Fruit fly (Drosophila melanogaster) whole organism, prepupa: ENCODE measurements around the gene Bx.

ENCODE experiments used
- CG10631 ChIP-seq: fragments of 200-800 bp; sonication (Bioruptor generic); optimal IDR thresholded peaks from 2 replicates; lab custom pipeline; 2016; ENCODE audit warnings: missing biosample characterization, missing genetic modification characterization
- CG10669 ChIP-seq: fragments of 200-800 bp; sonication (Bioruptor generic); optimal IDR thresholded peaks from 3 replicates; lab custom pipeline; 2018; ENCODE audit warnings: missing biosample characterization, mild to moderate bottlenecking, missing genetic modification characterization, moderate library complexity
- CG11902 ChIP-seq: fragments of 200-800 bp; sonication (Bioruptor generic); optimal IDR thresholded peaks from 3 replicates; lab custom pipeline; 2016; ENCODE audit warnings: missing biosample characterization, missing genetic modification characterization
- CG15336 ChIP-seq: fragments of 200-800 bp; sonication (Bioruptor generic); IDR thresholded peaks from 2 replicates; pipeline ENCODE4 v1.3.6; 2022; ENCODE audit warnings: missing biosample characterization, missing genetic modification characterization
- CG1621 ChIP-seq: fragments of 200-800 bp; sonication (Bioruptor generic); optimal IDR thresholded peaks from 3 replicates; lab custom pipeline; 2018; ENCODE audit warnings: missing biosample characterization, mild to moderate bottlenecking, missing genetic modification characterization
- CG16779 ChIP-seq: fragments of 200-800 bp; sonication (Bioruptor generic); optimal IDR thresholded peaks from 3 replicates; lab custom pipeline; 2017; ENCODE audit warnings: missing biosample characterization, mild to moderate bottlenecking, missing genetic modification characterization
- CG3032 ChIP-seq: fragments of 200-800 bp; optimal IDR thresholded peaks from 2 replicates; lab custom pipeline; 2019; ENCODE audit warnings: missing biosample characterization, mild to moderate bottlenecking, missing genetic modification characterization, moderate library complexity
- CG31627 ChIP-seq: fragments of 200-800 bp; sonication (Bioruptor generic); optimal IDR thresholded peaks from 3 replicates; lab custom pipeline; 2016; ENCODE audit warnings: missing biosample characterization, missing genetic modification characterization
- CG3919 ChIP-seq: fragments of 200-800 bp; sonication (Bioruptor generic); optimal IDR thresholded peaks from 3 replicates; lab custom pipeline; 2016; ENCODE audit warnings: missing biosample characterization, missing genetic modification characterization
- CG4318 ChIP-seq: fragments of 200-800 bp; sonication (Bioruptor generic); optimal IDR thresholded peaks from 3 replicates; lab custom pipeline; 2017; ENCODE audit warnings: missing biosample characterization, mild to moderate bottlenecking, missing genetic modification characterization
- CG6276 ChIP-seq: fragments of 200-800 bp; sonication (Bioruptor generic); optimal IDR thresholded peaks from 2 replicates; lab custom pipeline; 2017; ENCODE audit warnings: missing biosample characterization, mild to moderate bottlenecking, missing genetic modification characterization
- CG6808 ChIP-seq: fragments of 200-800 bp; sonication (Bioruptor generic); optimal IDR thresholded peaks from 3 replicates; lab custom pipeline; 2017; ENCODE audit warnings: missing biosample characterization, missing genetic modification characterization, mild to moderate bottlenecking, moderate library complexity, missing genetic modification reagents
- CG6854 ChIP-seq: fragments of 200-800 bp; sonication (Bioruptor generic); optimal IDR thresholded peaks from 2 replicates; lab custom pipeline; 2017; ENCODE audit warnings: missing biosample characterization, mild to moderate bottlenecking, missing genetic modification characterization
- CG7368 ChIP-seq: fragments of 200-800 bp; sonication (Bioruptor generic); optimal IDR thresholded peaks from 3 replicates; lab custom pipeline; 2016; ENCODE audit warnings: missing biosample characterization, missing genetic modification characterization
- CG8319 ChIP-seq: fragments of 200-800 bp; sonication (Bioruptor generic); optimal IDR thresholded peaks from 3 replicates; lab custom pipeline; 2016; ENCODE audit warnings: missing biosample characterization, missing genetic modification characterization
- CG8632 ChIP-seq: fragments of 200-800 bp; sonication (Bioruptor generic); optimal IDR thresholded peaks from 3 replicates; lab custom pipeline; 2016; ENCODE audit warnings: missing biosample characterization, missing genetic modification characterization
- CG9139 ChIP-seq: fragments of 200-800 bp; sonication (Bioruptor generic); optimal IDR thresholded peaks from 3 replicates; lab custom pipeline; 2017; ENCODE audit warnings: missing biosample characterization, mild to moderate bottlenecking, missing genetic modification characterization
- Eip75B ChIP-seq: fragments of 200-800 bp; sonication (Bioruptor generic); optimal IDR thresholded peaks from 3 replicates; lab custom pipeline; 2016; ENCODE audit warnings: missing biosample characterization, missing genetic modification characterization
- Eip93F ChIP-seq: fragments of 200-800 bp; sonication (Bioruptor generic); optimal IDR thresholded peaks from 2 replicates; lab custom pipeline; 2016; ENCODE audit warnings: missing biosample characterization, mild to moderate bottlenecking, missing genetic modification characterization
- Ets21C ChIP-seq: fragments of 200-800 bp; sonication (Bioruptor generic); optimal IDR thresholded peaks from 3 replicates; lab custom pipeline; 2016; ENCODE audit warnings: missing biosample characterization, missing genetic modification characterization
- Ets96B ChIP-seq: fragments of 200-800 bp; optimal IDR thresholded peaks from 2 replicates; lab custom pipeline; 2019; ENCODE audit warnings: missing biosample characterization, mild to moderate bottlenecking, missing genetic modification characterization, moderate library complexity
- Gug ChIP-seq: fragments of 200-800 bp; sonication (Bioruptor generic); IDR thresholded peaks from 2 replicates; pipeline ENCODE4 v1.3.6; 2022; ENCODE audit warnings: missing biosample characterization, missing genetic modification characterization
- Hr39 ChIP-seq: fragments of 200-800 bp; sonication (Bioruptor generic); optimal IDR thresholded peaks from 2 replicates; lab custom pipeline; 2016; ENCODE audit warnings: missing biosample characterization, missing genetic modification characterization
- Met ChIP-seq: fragments of 200-800 bp; sonication (Bioruptor generic); optimal IDR thresholded peaks from 3 replicates; lab custom pipeline; 2016; ENCODE audit warnings: missing biosample characterization, missing genetic modification characterization
- OdsH ChIP-seq: fragments of 200-800 bp; sonication (Bioruptor generic); optimal IDR thresholded peaks from 3 replicates; lab custom pipeline; 2016; ENCODE audit warnings: missing biosample characterization, missing genetic modification characterization
- Sox102F ChIP-seq: fragments of 200-800 bp; sonication (Bioruptor generic); optimal IDR thresholded peaks from 2 replicates; lab custom pipeline; 2016; ENCODE audit warnings: missing biosample characterization, mild to moderate bottlenecking, missing genetic modification characterization
- Sox14 ChIP-seq: fragments of 200-800 bp; sonication (Bioruptor generic); optimal IDR thresholded peaks from 3 replicates; lab custom pipeline; 2016; ENCODE audit warnings: missing biosample characterization, missing genetic modification characterization
- cyc ChIP-seq: fragments of 200-800 bp; sonication (Bioruptor generic); optimal IDR thresholded peaks from 3 replicates; lab custom pipeline; 2016; ENCODE audit warnings: missing biosample characterization, missing genetic modification characterization
- dsx ChIP-seq: fragments of 200-800 bp; optimal IDR thresholded peaks from 3 replicates; lab custom pipeline; 2019; ENCODE audit warnings: missing biosample characterization, mild to moderate bottlenecking, missing genetic modification characterization, moderate library complexity; ENCODE audit not compliant: poor library complexity, severe bottlenecking
- eg ChIP-seq: fragments of 200-800 bp; sonication (Bioruptor generic); IDR thresholded peaks from 3 replicates; pipeline ENCODE4 v1.3.6; 2022; ENCODE audit warnings: missing biosample characterization, missing genetic modification characterization
- esn ChIP-seq: fragments of 200-800 bp; sonication (Bioruptor generic); optimal IDR thresholded peaks from 2 replicates; lab custom pipeline; 2016; ENCODE audit warnings: missing biosample characterization, mild to moderate bottlenecking, missing genetic modification characterization, moderate library complexity
- fd85E ChIP-seq: fragments of 200-800 bp; sonication (Bioruptor generic); optimal IDR thresholded peaks from 3 replicates; lab custom pipeline; 2016; ENCODE audit warnings: missing biosample characterization, missing genetic modification characterization
- fkh ChIP-seq: fragments of 200-800 bp; sonication (Bioruptor generic); optimal IDR thresholded peaks from 3 replicates; lab custom pipeline; 2017; ENCODE audit warnings: missing biosample characterization, mild to moderate bottlenecking, missing genetic modification characterization, moderate library complexity
- net ChIP-seq: fragments of 200-800 bp; sonication (Bioruptor generic); optimal IDR thresholded peaks from 3 replicates; lab custom pipeline; 2016; ENCODE audit warnings: missing biosample characterization, missing genetic modification characterization
- salr ChIP-seq, 2 experiments: fragments of 200-800 bp; sonication (Bioruptor generic); optimal IDR thresholded peaks; 3 replicates each; lab custom pipeline; 2016 to 2018; ENCODE audit warnings: missing biosample characterization in 2 of 2, missing genetic modification characterization in 2 of 2, mild to moderate bottlenecking in 1 of 2
- spab ChIP-seq: fragments of 200-800 bp; sonication (Bioruptor generic); optimal IDR thresholded peaks from 2 replicates; lab custom pipeline; 2017; ENCODE audit warnings: missing biosample characterization, mild to moderate bottlenecking, missing genetic modification characterization, missing genetic modification reagents
- ss ChIP-seq, 2 experiments: fragments of 200-800 bp; sonication (Bioruptor generic); optimal IDR thresholded peaks; 2 replicates in 1 of 2; 3 replicates in 1 of 2; lab custom pipeline; 2017 to 2018; ENCODE audit warnings: mild to moderate bottlenecking in 2 of 2, missing biosample characterization in 2 of 2, missing genetic modification characterization in 2 of 2, moderate library complexity in 1 of 2
- vri ChIP-seq: fragments of 200-800 bp; sonication (Bioruptor generic); optimal IDR thresholded peaks from 3 replicates; lab custom pipeline; 2016; ENCODE audit warnings: missing biosample characterization, mild to moderate bottlenecking, missing genetic modification characterization

Bx gene

dm6 chrX:18506639-18507528 is 8.3 kb upstream of the Bx start (continued):
- TF ChIP-seq ss (GFP tag; optimal IDR thresholded peaks at IDR 0.05; lab: Kevin White, UChicago): peak in 1 of 2 experiments; percentile 1
- peak; percentile 49 for TF ChIP-seq CG6808
- TF ChIP-seq OdsH (GFP tag; lab: Kevin White, UChicago): peak; percentile 71
- peak; percentile 52 for TF ChIP-seq CG8319 (GFP tag; lab: Kevin White, UChicago)
- peak; percentile 45 for TF ChIP-seq CG16779
- TF ChIP-seq net (GFP tag; lab: Kevin White, UChicago): peak; percentile 82
- peak; percentile 11 for TF ChIP-seq Eip93F
- peak; percentile 90 for TF ChIP-seq eg
- TF ChIP-seq esn: peak; percentile 72
- TF ChIP-seq fd85E (GFP tag; lab: Kevin White, UChicago): peak; percentile 24
- TF ChIP-seq Gug (GFP tag; lab: Robert Waterston, UW): peak; percentile 79
- peak; percentile 54 for TF ChIP-seq vri (GFP tag; lab: Kevin White, UChicago)
- TF ChIP-seq CG10631 (GFP tag; lab: Kevin White, UChicago): peak; percentile 72
- no peak for TF ChIP-seq CG9139
- peak; percentile 55 for TF ChIP-seq CG31627
- TF ChIP-seq CG3919 (GFP tag; lab: Kevin White, UChicago): peak; percentile 82
- TF ChIP-seq Sox102F (GFP tag; lab: Kevin White, UChicago): peak; percentile 69
- TF ChIP-seq salr (GFP tag; optimal IDR thresholded peaks at IDR 0.05; lab: Kevin White, UChicago): peak; percentile 3 to 60
- peak; percentile 80 for TF ChIP-seq CG6276
- peak; percentile 31 for TF ChIP-seq fkh
- TF ChIP-seq CG3032 (tag; lab: Kevin White, UChicago): peak; percentile 42
- peak; percentile 47 for TF ChIP-seq dsx (GFP tag; lab: Kevin White, UChicago)
- TF ChIP-seq Ets21C (GFP tag; lab: Kevin White, UChicago): peak; percentile 42
- TF ChIP-seq CG1621: peak; percentile 56
- TF ChIP-seq CG8632 (GFP tag; lab: Kevin White, UChicago): peak; percentile 61
- TF ChIP-seq Hr39 (GFP tag; lab: Kevin White, UChicago): peak; percentile 59
- TF ChIP-seq CG15336 (GFP tag; lab: Robert Waterston, UW): peak; percentile 90
- TF ChIP-seq cyc: peak; percentile 69

DNA sequence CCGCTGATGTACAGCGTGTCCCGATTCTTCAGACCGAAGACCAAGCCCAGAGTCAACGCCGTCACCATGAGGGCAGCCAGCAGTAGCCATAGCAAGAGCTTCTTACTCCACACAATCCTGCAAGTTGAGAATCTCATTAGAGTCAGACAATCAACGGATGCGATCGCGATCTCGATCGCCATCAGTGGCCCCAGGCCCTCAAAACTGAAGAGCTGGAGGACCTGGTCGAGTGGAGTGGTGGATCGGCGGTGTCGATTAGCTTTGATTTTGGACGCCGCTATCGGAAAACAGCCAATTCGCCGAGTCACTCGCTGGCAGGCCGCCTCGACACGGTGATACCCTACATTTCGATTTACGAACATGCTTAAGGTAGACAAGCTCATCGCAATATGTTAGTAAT is 6.7 kb upstream of the Bx start:
- TF ChIP-seq Ets96B (no peak), fd85E (GFP tag; lab: Kevin White, UChicago) (no peak), Eip75B (GFP tag; lab: Kevin White, UChicago) (no peak), CG8632 (GFP tag; lab: Kevin White, UChicago) (no peak), CG6808 (no peak), Sox14 (no peak), CG10669 (GFP tag; lab: Kevin White, UChicago) (no peak), CG31627 (no peak), CG11902 (GFP tag; lab: Kevin White, UChicago) (no peak), CG4318 (no peak), esn (no peak), spab (GFP tag; lab: Kevin White, UChicago) (no peak), CG6854 (no peak), CG3032 (tag; lab: Kevin White, UChicago) (no peak), Met (GFP tag; lab: Kevin White, UChicago) (no peak), CG7368 (GFP tag; lab: Kevin White, UChicago) (no peak)
